Worm (Caenorhabditis elegans) whole organism, mixed stage, embryonic: ENCODE data around the gene R02D5.3.

Experiments
- M03D4.4 ChIP-seq: sonication (generic microtip); optimal IDR thresholded peaks from 2 replicates; lab custom pipeline; 2017; ENCODE audit warnings: mild to moderate bottlenecking, missing genetic modification characterization, missing compliant biosample characterization
- bed-3 ChIP-seq: fragments of 200-800 bp; sonication (Bioruptor generic); optimal IDR thresholded peaks from 3 replicates; lab custom pipeline; 2018; ENCODE audit warnings: mild to moderate bottlenecking, missing genetic modification characterization, moderate library complexity, missing compliant biosample characterization
- blmp-1 ChIP-seq: fragments of 150-350 bp; optimal IDR thresholded peaks from 2 replicates; lab custom pipeline; 2014; ENCODE audit warnings: missing biosample characterization, missing genetic modification characterization
- ceh-39 ChIP-seq: fragments of 150-350 bp; optimal IDR thresholded peaks from 2 replicates; lab custom pipeline; 2014; ENCODE audit warnings: missing biosample characterization, missing genetic modification characterization
- ceh-43 ChIP-seq: fragments of 200-800 bp; sonication (Bioruptor generic); optimal IDR thresholded peaks from 2 replicates; lab custom pipeline; 2018; ENCODE audit warnings: mild to moderate bottlenecking, missing genetic modification characterization, moderate library complexity, missing compliant biosample characterization
- ceh-83 ChIP-seq: fragments of 200-800 bp; sonication (Bioruptor generic); optimal IDR thresholded peaks from 2 replicates; lab custom pipeline; 2018; ENCODE audit warnings: mild to moderate bottlenecking, missing genetic modification characterization, missing compliant biosample characterization
- ces-1 ChIP-seq: fragments of 150-350 bp; optimal IDR thresholded peaks from 2 replicates; lab custom pipeline; 2014; ENCODE audit warnings: missing biosample characterization, missing genetic modification reagents, missing genetic modification characterization
- cnd-1 ChIP-seq: fragments of 200-800 bp; sonication (Bioruptor generic); optimal IDR thresholded peaks from 2 replicates; lab custom pipeline; 2018; ENCODE audit warnings: mild to moderate bottlenecking, missing genetic modification characterization, missing compliant biosample characterization
- drap-1 ChIP-seq: fragments of 200-800 bp; sonication (Bioruptor generic); optimal IDR thresholded peaks from 3 replicates; lab custom pipeline; 2018; ENCODE audit warnings: mild to moderate bottlenecking, missing genetic modification characterization, missing compliant biosample characterization
- elt-1 ChIP-seq: sonication (generic microtip); optimal IDR thresholded peaks from 2 replicates; lab custom pipeline; 2017; ENCODE audit warnings: missing genetic modification characterization, mild to moderate bottlenecking, missing compliant biosample characterization, antibody characterized with exemption, moderate library complexity, borderline replicate concordance; ENCODE audit not compliant: insufficient read depth
- elt-3 ChIP-seq: fragments of 150-350 bp; optimal IDR thresholded peaks from 2 replicates; lab custom pipeline; 2014; ENCODE audit warnings: missing biosample characterization, missing genetic modification characterization
- flh-1 ChIP-seq: fragments of 200-800 bp; sonication (Bioruptor generic); optimal IDR thresholded peaks from 2 replicates; lab custom pipeline; 2018; ENCODE audit warnings: mild to moderate bottlenecking, missing genetic modification characterization, moderate library complexity, missing compliant biosample characterization
- ham-2 ChIP-seq: fragments of 200-800 bp; sonication (Bioruptor generic); optimal IDR thresholded peaks from 2 replicates; lab custom pipeline; 2018; ENCODE audit warnings: mild to moderate bottlenecking, missing genetic modification characterization, missing compliant biosample characterization
- hlh-1 ChIP-seq: fragments of 150-350 bp; optimal IDR thresholded peaks from 2 replicates; lab custom pipeline; 2014; ENCODE audit warnings: missing biosample characterization, missing genetic modification reagents, missing genetic modification characterization
- lin-13 ChIP-seq: fragments of 150-350 bp; optimal IDR thresholded peaks from 2 replicates; lab custom pipeline; 2014; ENCODE audit warnings: missing biosample characterization, missing genetic modification characterization
- lin-32 ChIP-seq: fragments of 200-800 bp; sonication (Bioruptor generic); optimal IDR thresholded peaks from 2 replicates; lab custom pipeline; 2018; ENCODE audit warnings: mild to moderate bottlenecking, missing genetic modification characterization, missing compliant biosample characterization
- lsy-2 ChIP-seq: fragments of 150-350 bp; optimal IDR thresholded peaks from 2 replicates; lab custom pipeline; 2014; ENCODE audit warnings: missing biosample characterization, missing genetic modification characterization
- mab-5 ChIP-seq: fragments of 150-350 bp; optimal IDR thresholded peaks from 2 replicates; lab custom pipeline; 2014; ENCODE audit warnings: missing biosample characterization, missing genetic modification characterization
- mep-1 ChIP-seq: fragments of 150-350 bp; optimal IDR thresholded peaks from 2 replicates; lab custom pipeline; 2017; ENCODE audit warnings: missing biosample characterization, missing genetic modification reagents, missing genetic modification characterization, inconsistent platforms
- mls-2 ChIP-seq: sonication (generic microtip); optimal IDR thresholded peaks from 2 replicates; lab custom pipeline; 2016; ENCODE audit warnings: mild to moderate bottlenecking, missing genetic modification characterization, moderate library complexity, missing compliant biosample characterization
- nhr-12 ChIP-seq: fragments of 150-350 bp; optimal IDR thresholded peaks from 2 replicates; lab custom pipeline; 2014; ENCODE audit warnings: missing biosample characterization, missing genetic modification characterization
- nhr-2 ChIP-seq: fragments of 150-350 bp; optimal IDR thresholded peaks from 2 replicates; lab custom pipeline; 2014; ENCODE audit warnings: missing biosample characterization, missing genetic modification characterization
- nhr-237 ChIP-seq: fragments of 150-350 bp; optimal IDR thresholded peaks from 2 replicates; lab custom pipeline; 2014; ENCODE audit warnings: missing biosample characterization, missing genetic modification characterization
- nhr-28 ChIP-seq: fragments of 150-350 bp; optimal IDR thresholded peaks from 2 replicates; lab custom pipeline; 2014; ENCODE audit warnings: missing biosample characterization, missing genetic modification characterization
- nhr-76 ChIP-seq: sonication (generic microtip); optimal IDR thresholded peaks from 2 replicates; lab custom pipeline; 2017; ENCODE audit warnings: missing biosample characterization, missing genetic modification characterization
- pha-4 ChIP-seq: fragments of 150-350 bp; optimal IDR thresholded peaks from 2 replicates; lab custom pipeline; 2018; ENCODE audit warnings: missing biosample characterization, missing genetic modification reagents, missing genetic modification characterization
- sem-2 ChIP-seq: fragments of 200-800 bp; sonication (Bioruptor generic); optimal IDR thresholded peaks from 2 replicates; lab custom pipeline; 2018; ENCODE audit warnings: mild to moderate bottlenecking, missing genetic modification characterization, missing compliant biosample characterization
- snpc-4 ChIP-seq: fragments of 150-350 bp; optimal IDR thresholded peaks from 2 replicates; lab custom pipeline; 2014; ENCODE audit warnings: missing biosample characterization, missing genetic modification characterization
- sptf-1 ChIP-seq: sonication (generic microtip); optimal IDR thresholded peaks from 2 replicates; lab custom pipeline; 2017; ENCODE audit warnings: mild to moderate bottlenecking, missing genetic modification characterization, moderate library complexity, missing compliant biosample characterization
- tbx-8 ChIP-seq: fragments of 200-800 bp; sonication (Bioruptor generic); optimal IDR thresholded peaks from 2 replicates; lab custom pipeline; 2018; ENCODE audit warnings: mild to moderate bottlenecking, missing genetic modification characterization, moderate library complexity, missing compliant biosample characterization
- unc-120 ChIP-seq: sonication (generic microtip); optimal IDR thresholded peaks from 2 replicates; lab custom pipeline; 2017; ENCODE audit warnings: missing genetic modification characterization, missing compliant biosample characterization; ENCODE audit not compliant: poor library complexity, severe bottlenecking
- unc-39 ChIP-seq: fragments of 150-350 bp; optimal IDR thresholded peaks from 2 replicates; lab custom pipeline; 2014; ENCODE audit warnings: missing biosample characterization, missing genetic modification characterization
- unc-62 ChIP-seq: fragments of 150-350 bp; optimal IDR thresholded peaks from 2 replicates; lab custom pipeline; 2014; ENCODE audit warnings: missing biosample characterization, missing genetic modification reagents, missing genetic modification characterization
- zip-8 ChIP-seq: fragments of 150-350 bp; optimal IDR thresholded peaks from 2 replicates; lab custom pipeline; 2014; ENCODE audit warnings: missing biosample characterization, missing genetic modification characterization
- ztf-11 ChIP-seq: fragments of 150-350 bp; optimal IDR thresholded peaks from 2 replicates; lab custom pipeline; 2014; ENCODE audit warnings: missing biosample characterization, missing genetic modification characterization

Gene R02D5.3

DNA sequence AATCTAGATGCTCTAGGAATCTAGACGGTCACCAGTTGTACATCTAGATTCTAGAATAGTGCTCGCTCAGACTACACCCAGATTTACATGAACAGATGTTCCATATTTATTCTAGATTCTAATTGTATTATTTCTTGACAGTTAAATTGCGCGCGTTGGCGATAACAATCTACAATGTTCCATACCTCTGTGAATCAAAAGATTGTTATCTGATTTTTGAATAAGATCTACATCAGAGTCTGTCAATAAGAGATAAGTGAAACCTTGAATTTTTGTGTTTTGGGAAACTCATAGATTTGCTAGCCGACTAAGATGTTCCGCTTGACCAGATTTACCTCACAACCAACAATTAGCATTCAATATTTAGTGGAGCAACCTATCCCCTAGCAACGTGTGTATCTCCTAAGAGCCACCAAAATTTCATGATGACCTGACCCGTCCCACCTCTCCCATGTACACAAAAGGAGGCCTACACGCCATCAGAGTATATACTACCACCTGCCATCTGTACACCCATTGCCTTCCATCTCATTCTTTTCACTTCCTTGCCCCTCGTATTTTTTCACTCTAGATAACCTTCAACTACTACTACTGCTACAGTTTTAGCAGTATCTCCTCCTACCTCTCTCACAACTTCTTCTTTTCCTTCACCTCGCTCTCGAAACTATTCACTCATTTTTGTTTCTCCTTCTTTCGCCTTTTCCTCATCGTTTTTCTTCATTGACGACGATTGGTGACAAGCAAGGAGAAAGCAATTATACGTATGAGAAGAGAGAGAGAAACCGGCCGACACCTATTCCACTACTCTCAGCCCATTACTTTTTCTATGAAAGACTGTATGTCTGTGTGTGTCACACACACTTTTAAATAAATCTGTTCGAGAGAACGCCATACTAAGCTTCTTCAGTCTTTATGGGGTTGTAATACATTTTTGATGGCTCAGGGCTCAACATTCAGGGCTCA is 24.0 kb downstream of the R02D5.3 start:
- no peak for TF ChIP-seq nhr-76
- TF ChIP-seq nhr-2, result peak; percentile 53
- TF ChIP-seq ces-1 (GFP tag; lab: Kevin White, UChicago), result peak; percentile 58
- no peak for TF ChIP-seq unc-39 (tag; lab: Kevin White, UChicago)
- TF ChIP-seq ztf-11, result peak; percentile 46
- TF ChIP-seq ham-2, result peak; percentile 57
- peak; percentile 66 for TF ChIP-seq drap-1 (GFP tag; lab: Kevin White, UChicago)
- no peak for TF ChIP-seq lsy-2 (tag; lab: Kevin White, UChicago)
- TF ChIP-seq snpc-4 (tag; lab: Kevin White, UChicago), result no peak
- no peak for TF ChIP-seq ceh-39 (tag; lab: Kevin White, UChicago)
- TF ChIP-seq unc-62 (GFP tag; lab: Kevin White, UChicago), result peak; percentile 68
- TF ChIP-seq mab-5 (tag; lab: Kevin White, UChicago), result no peak
- TF ChIP-seq pha-4 (tag; lab: Kevin White, UChicago), result no peak
- TF ChIP-seq ceh-83 (GFP tag; lab: Kevin White, UChicago), result no peak
- TF ChIP-seq sem-2 (GFP tag; lab: Kevin White, UChicago), result no peak
- no peak for TF ChIP-seq lin-32 (GFP tag; lab: Kevin White, UChicago)
- peak; percentile 99 for TF ChIP-seq elt-1 (tag; lab: Kevin White, UChicago)
- TF ChIP-seq, all 35 proteins: peak for 7

DNA sequence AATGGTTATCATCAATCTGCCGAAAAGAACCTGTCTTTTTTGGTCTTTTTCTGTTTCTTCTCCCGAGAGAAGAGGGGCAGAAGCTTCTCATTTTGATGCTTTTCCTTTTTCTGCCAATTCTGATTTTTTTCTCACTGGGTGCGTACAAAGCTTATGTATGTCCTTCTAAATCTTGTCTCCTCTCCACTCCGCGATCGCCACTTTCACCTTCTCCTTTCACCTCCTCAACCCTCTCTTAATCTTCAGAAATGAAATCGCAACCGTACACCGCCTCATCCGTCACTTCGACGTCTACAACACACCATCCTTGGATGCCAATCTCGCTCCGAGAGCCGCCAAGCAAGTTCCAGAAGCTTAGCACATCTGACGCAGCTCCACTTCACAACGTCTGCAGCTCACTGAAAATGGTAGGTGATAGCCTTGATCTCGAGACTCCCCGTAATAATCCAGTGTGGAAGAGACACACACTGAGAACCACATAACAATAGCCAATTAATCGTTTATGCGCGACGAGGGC is 25.1 kb downstream of the R02D5.3 start, which contains the start of gene R02D5.1:
Gene R02D5.1, plus strand, starts transcription at position 245 of the 517 bp plus-strand sequence.
- TF ChIP-seq unc-39 (tag; lab: Kevin White, UChicago), result no peak
- TF ChIP-seq unc-120 (tag; lab: Kevin White, UChicago), result no peak
- TF ChIP-seq lsy-2 (tag; lab: Kevin White, UChicago), result no peak
- no peak for TF ChIP-seq zip-8 (tag; lab: Kevin White, UChicago)
- peak; percentile 34 for TF ChIP-seq cnd-1 (tag; lab: Kevin White, UChicago)
- no peak for TF ChIP-seq ceh-83 (GFP tag; lab: Kevin White, UChicago)
- peak; percentile 25 for TF ChIP-seq ces-1 (GFP tag; lab: Kevin White, UChicago)
- TF ChIP-seq bed-3 (GFP tag; lab: Kevin White, UChicago), result no peak
- peak; percentile 56 for TF ChIP-seq drap-1 (GFP tag; lab: Kevin White, UChicago)
- no peak for TF ChIP-seq ztf-11
- TF ChIP-seq elt-3, result no peak
- no peak for TF ChIP-seq pha-4 (tag; lab: Kevin White, UChicago)
- no peak for TF ChIP-seq mep-1 (tag; lab: Kevin White, UChicago)
- no peak for TF ChIP-seq ceh-39 (tag; lab: Kevin White, UChicago)
- no peak for TF ChIP-seq M03D4.4
- TF ChIP-seq snpc-4 (tag; lab: Kevin White, UChicago), result no peak
- TF ChIP-seq unc-62 (GFP tag; lab: Kevin White, UChicago), result no peak
- peak; percentile 71 for TF ChIP-seq ham-2
- TF ChIP-seq mab-5 (tag; lab: Kevin White, UChicago), result no peak
- no peak for TF ChIP-seq nhr-28
- no peak for TF ChIP-seq nhr-76
- no peak for TF ChIP-seq lin-32 (GFP tag; lab: Kevin White, UChicago)
- TF ChIP-seq tbx-8 (GFP tag; lab: Kevin White, UChicago), result no peak
- TF ChIP-seq sptf-1 (tag; lab: Kevin White, UChicago), result no peak
- peak; percentile 95 for TF ChIP-seq blmp-1 (tag; lab: Kevin White, UChicago)
- TF ChIP-seq nhr-237 (tag; lab: Kevin White, UChicago), result no peak
- no peak for TF ChIP-seq lin-13 (tag; lab: Kevin White, UChicago)
- TF ChIP-seq ceh-43 (GFP tag; lab: Kevin White, UChicago), result no peak
- TF ChIP-seq hlh-1, result no peak
- TF ChIP-seq nhr-12, result no peak
- TF ChIP-seq flh-1 (GFP tag; lab: Kevin White, UChicago), result no peak
- TF ChIP-seq sem-2 (GFP tag; lab: Kevin White, UChicago), result no peak
- TF ChIP-seq elt-1 (tag; lab: Kevin White, UChicago), result peak; percentile 19
- peak; percentile 2 for TF ChIP-seq nhr-2
- TF ChIP-seq mls-2 (tag; lab: Kevin White, UChicago), result no peak
